Worm (Caenorhabditis elegans) whole organism, L4 larva: Measurements from ENCODE around the gene rpl-25.1.

Experiments
- F10B5.3 ChIP-seq: sonication (generic microtip); optimal IDR thresholded peaks from 2 replicates; lab custom pipeline; 2016; ENCODE audit warnings: mild to moderate bottlenecking, missing genetic modification characterization, missing compliant biosample characterization
- F49E8.2 ChIP-seq: sonication (generic microtip); optimal IDR thresholded peaks from 2 replicates; lab custom pipeline; 2016; ENCODE audit warnings: missing compliant biosample characterization, mild to moderate bottlenecking, missing genetic modification characterization, borderline replicate concordance
- T20F7.1 ChIP-seq: fragments of 200-800 bp; sonication (Bioruptor generic); optimal IDR thresholded peaks from 2 replicates; lab custom pipeline; 2018; ENCODE audit warnings: mild to moderate bottlenecking, missing genetic modification characterization, missing compliant biosample characterization
- T26A8.4 ChIP-seq: fragments of 200-800 bp; sonication (Bioruptor generic); IDR thresholded peaks from 2 replicates; pipeline ENCODE4 v1.3.6; 2022; ENCODE audit warnings: missing genetic modification characterization, missing compliant biosample characterization
- aha-1 ChIP-seq: fragments of 150-350 bp; peaks from one replicate; lab custom pipeline; 2014; ENCODE audit warnings: missing biosample characterization, missing genetic modification characterization
- aly-2 ChIP-seq: sonication (generic microtip); optimal IDR thresholded peaks from 2 replicates; lab custom pipeline; 2018; ENCODE audit warnings: missing biosample characterization, missing genetic modification characterization
- arid-1 ChIP-seq: fragments of 200-800 bp; sonication (Bioruptor generic); conservative IDR thresholded peaks from 2 replicates; pipeline ENCODE4 v1.3.6; 2022; ENCODE audit warnings: missing genetic modification reagents, missing genetic modification characterization, missing compliant biosample characterization
- ceh-44 ChIP-seq: fragments of 200-800 bp; sonication (Bioruptor generic); IDR thresholded peaks from 2 replicates; pipeline ENCODE4 v1.3.6; 2022; ENCODE audit warnings: missing genetic modification reagents, missing genetic modification characterization, missing compliant biosample characterization
- dmd-9 ChIP-seq: fragments of 200-800 bp; sonication (Bioruptor generic); IDR thresholded peaks from 2 replicates; pipeline ENCODE4 v1.3.6; 2022; ENCODE audit warnings: missing genetic modification reagents, missing genetic modification characterization, missing compliant biosample characterization
- dve-1 ChIP-seq: sonication (generic microtip); optimal IDR thresholded peaks from 2 replicates; lab custom pipeline; 2017; ENCODE audit warnings: antibody characterized with exemption, mild to moderate bottlenecking, missing genetic modification characterization, missing compliant biosample characterization; ENCODE audit not compliant: insufficient read depth
- egl-27 ChIP-seq: sonication (generic microtip); optimal IDR thresholded peaks from 3 replicates; lab custom pipeline; 2017; ENCODE audit warnings: missing biosample characterization, missing genetic modification reagents, missing genetic modification characterization
- egl-43 ChIP-seq: fragments of 200-800 bp; sonication (Bioruptor generic); IDR thresholded peaks from 2 replicates; pipeline ENCODE4 v1.3.6; 2022; ENCODE audit warnings: missing genetic modification reagents, missing genetic modification characterization, missing compliant biosample characterization
- fkh-10 ChIP-seq: fragments of 150-350 bp; optimal IDR thresholded peaks from 2 replicates; lab custom pipeline; 2014; ENCODE audit warnings: missing biosample characterization, missing genetic modification reagents, missing genetic modification characterization
- fos-1 ChIP-seq: fragments of 150-350 bp; optimal IDR thresholded peaks from 2 replicates; lab custom pipeline; 2014; ENCODE audit warnings: missing biosample characterization, missing genetic modification characterization
- hlh-11 ChIP-seq: fragments of 200-800 bp; sonication (Bioruptor generic); optimal IDR thresholded peaks from 2 replicates; lab custom pipeline; 2018; ENCODE audit warnings: mild to moderate bottlenecking, missing genetic modification characterization, missing compliant biosample characterization
- hlh-30 ChIP-seq: sonication (generic microtip); optimal IDR thresholded peaks from 2 replicates; lab custom pipeline; 2017; ENCODE audit warnings: antibody characterized with exemption, mild to moderate bottlenecking, missing genetic modification characterization, missing compliant biosample characterization; ENCODE audit not compliant: insufficient read depth
- hmg-1.1 ChIP-seq: fragments of 200-800 bp; sonication (Bioruptor generic); IDR thresholded peaks from 2 replicates; pipeline ENCODE4 v1.3.6; 2022; ENCODE audit warnings: missing genetic modification reagents, missing genetic modification characterization, missing compliant biosample characterization
- jun-1 ChIP-seq: fragments of 150-350 bp; optimal IDR thresholded peaks from 2 replicates; lab custom pipeline; 2014; ENCODE audit warnings: missing biosample characterization, missing genetic modification reagents, missing genetic modification characterization
- lin-1 ChIP-seq: fragments of 200-800 bp; sonication (Bioruptor generic); IDR thresholded peaks from 2 replicates; pipeline ENCODE4 v1.3.6; 2022; ENCODE audit warnings: missing genetic modification reagents, missing genetic modification characterization, missing compliant biosample characterization
- lin-13 ChIP-seq: fragments of 150-350 bp; optimal IDR thresholded peaks from 2 replicates; lab custom pipeline; 2014; ENCODE audit warnings: missing biosample characterization, missing genetic modification reagents, missing genetic modification characterization
- lin-15B ChIP-seq: fragments of 150-350 bp; sonication (generic microtip); optimal IDR thresholded peaks from 3 replicates; lab custom pipeline; 2014; ENCODE audit warnings: missing biosample characterization, missing genetic modification characterization
- lin-38 ChIP-seq: fragments of 200-800 bp; sonication (Bioruptor generic); IDR thresholded peaks from 2 replicates; pipeline ENCODE4 v1.3.6; 2022; ENCODE audit warnings: missing genetic modification reagents, missing genetic modification characterization, missing compliant biosample characterization
- lsy-2 ChIP-seq, 2 experiments: fragments of 150-350 bp in 1 of 2; sonication (generic microtip) in 1 of 2; optimal IDR thresholded peaks; 2 replicates each; lab custom pipeline; 2014 to 2017; ENCODE audit warnings: missing biosample characterization in 2 of 2, missing genetic modification characterization in 2 of 2
- madf-9 ChIP-seq: fragments of 200-800 bp; sonication (Bioruptor generic); conservative IDR thresholded peaks from 2 replicates; pipeline ENCODE4 v1.3.6; 2022; ENCODE audit warnings: missing genetic modification reagents, missing genetic modification characterization, missing compliant biosample characterization
- mdl-1 ChIP-seq, 2 experiments: fragments of 150-350 bp in 1 of 2; sonication (generic microtip) in 1 of 2; optimal IDR thresholded peaks; 2 replicates each; lab custom pipeline; 2014 to 2017; ENCODE audit warnings: missing biosample characterization in 2 of 2, missing genetic modification characterization in 2 of 2
- mep-1 ChIP-seq: fragments of 150-350 bp; sonication (generic microtip); optimal IDR thresholded peaks from 3 replicates; lab custom pipeline; 2014; ENCODE audit warnings: missing biosample characterization, missing genetic modification characterization
- nhr-10 ChIP-seq: fragments of 150-350 bp; optimal IDR thresholded peaks from 2 replicates; lab custom pipeline; 2014; ENCODE audit warnings: missing biosample characterization, missing genetic modification characterization
- nhr-102 ChIP-seq: sonication (generic microtip); optimal IDR thresholded peaks from 2 replicates; lab custom pipeline; 2016; ENCODE audit warnings: mild to moderate bottlenecking, missing genetic modification characterization, moderate library complexity, missing compliant biosample characterization
- nhr-111 ChIP-seq: fragments of 200-800 bp; sonication (Bioruptor generic); optimal IDR thresholded peaks from 2 replicates; lab custom pipeline; 2018; ENCODE audit warnings: mild to moderate bottlenecking, missing genetic modification characterization, missing compliant biosample characterization
- nhr-25 ChIP-seq: sonication (generic microtip); optimal IDR thresholded peaks from 2 replicates; lab custom pipeline; 2017; ENCODE audit warnings: missing genetic modification characterization, mild to moderate bottlenecking, missing compliant biosample characterization, antibody characterized with exemption, moderate library complexity, borderline replicate concordance; ENCODE audit not compliant: insufficient read depth
- nhr-28 ChIP-seq: fragments of 150-350 bp; optimal IDR thresholded peaks from 2 replicates; lab custom pipeline; 2014; ENCODE audit warnings: missing biosample characterization, missing genetic modification characterization
- nhr-42 ChIP-seq: fragments of 200-800 bp; sonication (Bioruptor generic); IDR thresholded peaks from 2 replicates; pipeline ENCODE4 v1.3.6; 2022; ENCODE audit warnings: missing genetic modification characterization, missing compliant biosample characterization
- nhr-77 ChIP-seq: fragments of 150-350 bp; optimal IDR thresholded peaks from 2 replicates; lab custom pipeline; 2014; ENCODE audit warnings: missing biosample characterization, missing genetic modification characterization
- rbr-2 ChIP-seq: sonication (generic microtip); optimal IDR thresholded peaks from 2 replicates; lab custom pipeline; 2016; ENCODE audit warnings: missing genotype, missing genetic modification characterization, missing compliant biosample characterization
- sdz-12 ChIP-seq: fragments of 200-800 bp; sonication (Bioruptor generic); optimal IDR thresholded peaks from 2 replicates; lab custom pipeline; 2018; ENCODE audit warnings: mild to moderate bottlenecking, missing genetic modification characterization, missing compliant biosample characterization
- skn-1 ChIP-seq: fragments of 150-350 bp; optimal IDR thresholded peaks from 2 replicates; lab custom pipeline; 2014; ENCODE audit warnings: missing biosample characterization, missing genetic modification characterization
- spr-1 ChIP-seq: sonication (generic microtip); optimal IDR thresholded peaks from 2 replicates; lab custom pipeline; 2016; ENCODE audit warnings: mild to moderate bottlenecking, missing genetic modification characterization, missing compliant biosample characterization
- tra-1 ChIP-seq: fragments of 200-800 bp; sonication (Bioruptor generic); IDR thresholded peaks from 2 replicates; pipeline ENCODE4 v1.3.6; 2022; ENCODE audit warnings: missing genetic modification reagents, missing genetic modification characterization, missing compliant biosample characterization
- unc-130 ChIP-seq: sonication (generic microtip); optimal IDR thresholded peaks from 2 replicates; lab custom pipeline; 2016; ENCODE audit warnings: missing genetic modification reagents, missing genetic modification characterization, missing compliant biosample characterization
- unc-62 ChIP-seq, 3 experiments: fragments of 150-350 bp in 1 of 3; sonication (generic microtip); optimal IDR thresholded peaks in 2 of 3; peaks in 1 of 3; 1 replicate in 1 of 3; 2 replicates in 2 of 3; lab custom pipeline; 2014 to 2017; ENCODE audit warnings: missing biosample characterization in 3 of 3, missing genetic modification characterization in 3 of 3, missing genetic modification reagents in 3 of 3, missing genotype in 1 of 3
- vab-7 ChIP-seq: fragments of 200-800 bp; sonication (Bioruptor generic); IDR thresholded peaks from 2 replicates; pipeline ENCODE4 v1.3.6; 2022; ENCODE audit warnings: missing genetic modification reagents, missing genetic modification characterization, missing compliant biosample characterization
- zfp-2 ChIP-seq: sonication (generic microtip); optimal IDR thresholded peaks from 2 replicates; lab custom pipeline; 2016; ENCODE audit warnings: mild to moderate bottlenecking, missing genetic modification characterization, missing compliant biosample characterization
- ztf-11 ChIP-seq: fragments of 150-350 bp; optimal IDR thresholded peaks from 2 replicates; lab custom pipeline; 2014; ENCODE audit warnings: missing biosample characterization, missing genetic modification characterization
- ztf-7 ChIP-seq: fragments of 150-350 bp; optimal IDR thresholded peaks from 2 replicates; lab custom pipeline; 2014; ENCODE audit warnings: missing biosample characterization, missing genetic modification characterization

Gene rpl-25.1

ce11 chrX:4711698-4712329 is 3.2 kb upstream of the rpl-25.1 start, which contains the start of the genes dnj-14 and glit-1 (continued):
- TF ChIP-seq egl-43 (peak; percentile 66; the same call in 1 of the 2 replicates), ztf-11 (tag; lab: Kevin White, UChicago) (no peak), hmg-1.1 (GFP tag; lab: Robert Waterston, UW) (peak; percentile 88), nhr-10 (tag; lab: Kevin White, UChicago) (peak; percentile 50), vab-7 (peak; percentile 57; the same call in 1 of the 2 replicates), nhr-111 (GFP tag; lab: Kevin White, UChicago) (no peak), unc-62 (GFP tag; optimal IDR thresholded peaks at IDR 0.05 in 1 of 2; lab: Kevin White, UChicago) (peak in 1 of 2 experiments; percentile 86), unc-62 (tag; optimal IDR thresholded peaks at IDR 0.05; lab: Kevin White, UChicago) (no peak), spr-1 (peak; percentile 49), nhr-25 (tag; lab: Kevin White, UChicago) (peak; percentile 80), F10B5.3 (tag; lab: Kevin White, UChicago) (peak; percentile 29), zfp-2 (tag; lab: Kevin White, UChicago) (peak; percentile 15), ceh-44 (no peak), nhr-28 (tag; lab: Kevin White, UChicago) (peak; percentile 83), dmd-9 (GFP tag; lab: Robert Waterston, UW) (peak; percentile 57; the same call in 1 of the 2 replicates), skn-1 (no peak), jun-1 (peak; percentile 76), nhr-77 (peak; percentile 95), nhr-102 (tag; lab: Kevin White, UChicago) (peak; percentile 64), lin-1 (GFP tag; lab: Robert Waterston, UW) (peak; percentile 62), fos-1 (tag; lab: Kevin White, UChicago) (no peak), aha-1 (tag; lab: Kevin White, UChicago) (peak; percentile 99), unc-130 (no peak), mdl-1 (tag; optimal IDR thresholded peaks at IDR 0.05; lab: Kevin White, UChicago) (peak; percentile 21 to 91), hlh-11 (tag; lab: Kevin White, UChicago) (peak; percentile 98), dve-1 (peak; percentile 92), madf-9 (GFP tag; lab: Robert Waterston, UW) (peak; percentile 72), T26A8.4 (peak; percentile 82), F49E8.2 (tag; lab: Kevin White, UChicago) (no peak), fkh-10 (peak; percentile 54), rbr-2 (tag; lab: Kevin White, UChicago) (peak; percentile 88), egl-27 (no peak), hlh-30 (tag; lab: Kevin White, UChicago) (peak; percentile 96), sdz-12 (GFP tag; lab: Kevin White, UChicago) (no peak), aly-2 (tag; lab: Kevin White, UChicago) (no peak), tra-1 (GFP tag; lab: Robert Waterston, UW) (0 out of 2 replicates have a peak, but pooled peaks have one; percentile 39), lin-38 (GFP tag; lab: Robert Waterston, UW) (peak; percentile 91), arid-1 (GFP tag; lab: Robert Waterston, UW) (peak; percentile 30; the same call in 1 of the 2 replicates), lin-13 (GFP tag; lab: Kevin White, UChicago) (peak; percentile 87), mep-1 (peak; percentile 94), lin-15B (tag; lab: Kevin White, UChicago) (peak; percentile 18), lsy-2 (tag; optimal IDR thresholded peaks at IDR 0.05; lab: Kevin White, UChicago) (peak; percentile 95 to 98), nhr-42 (GFP tag; lab: Robert Waterston, UW) (peak; percentile 85), ztf-7 (tag; lab: Kevin White, UChicago) (peak; percentile 67), T20F7.1 (GFP tag; lab: Kevin White, UChicago) (peak; percentile 76)
